Fruit fly (Drosophila melanogaster) whole organism, embryonic: ENCODE measurements around the gene Vps37B.

ENCODE experiments used
- Aef1 ChIP-seq: fragments of 200-800 bp; sonication (Bioruptor generic); IDR thresholded peaks from 3 replicates; pipeline ENCODE4 v1.3.6; 2022; ENCODE audit warnings: missing biosample characterization, missing genetic modification characterization
- Atf6 ChIP-seq: fragments of 200-800 bp; sonication (Bioruptor generic); IDR thresholded peaks from 2 replicates; pipeline ENCODE4 v1.3.6; 2022; ENCODE audit warnings: missing biosample characterization, missing genetic modification characterization
- B-H2 ChIP-seq: fragments of 200-800 bp; sonication (Bioruptor generic); optimal IDR thresholded peaks from 2 replicates; lab custom pipeline; 2018; ENCODE audit warnings: missing biosample characterization, mild to moderate bottlenecking, missing genetic modification characterization
- Blimp-1 ChIP-seq: fragments of 200-800 bp; sonication (Bioruptor generic); optimal IDR thresholded peaks from 3 replicates; lab custom pipeline; 2018; ENCODE audit warnings: missing biosample characterization, missing genetic modification characterization, mild to moderate bottlenecking, moderate library complexity, missing genetic modification reagents
- CG10147 ChIP-seq: fragments of 200-800 bp; sonication (Bioruptor generic); optimal IDR thresholded peaks from 2 replicates; lab custom pipeline; 2019; ENCODE audit warnings: missing biosample characterization, mild to moderate bottlenecking, missing genetic modification characterization, moderate library complexity
- CG10321 ChIP-seq: fragments of 200-800 bp; sonication (Bioruptor generic); IDR thresholded peaks from 2 replicates; pipeline ENCODE4 v1.3.6; 2022; ENCODE audit warnings: missing biosample characterization, missing genetic modification characterization
- CG11696 ChIP-seq: fragments of 200-800 bp; sonication (Bioruptor generic); IDR thresholded peaks from 2 replicates; pipeline ENCODE4 v1.3.6; 2022; ENCODE audit warnings: missing biosample characterization, missing genetic modification characterization
- CG13296 ChIP-seq: fragments of 200-800 bp; sonication (Bioruptor generic); optimal IDR thresholded peaks from 3 replicates; lab custom pipeline; 2018; ENCODE audit warnings: missing biosample characterization, mild to moderate bottlenecking, missing genetic modification characterization
- CG1529 ChIP-seq: fragments of 200-800 bp; sonication (Bioruptor generic); optimal IDR thresholded peaks from 3 replicates; lab custom pipeline; 2018; ENCODE audit warnings: missing biosample characterization, missing genetic modification characterization
- CG1792 ChIP-seq: fragments of 200-800 bp; sonication (Bioruptor generic); optimal IDR thresholded peaks from 2 replicates; lab custom pipeline; 2016; ENCODE audit warnings: missing biosample characterization, missing genetic modification characterization
- CG30431 ChIP-seq: fragments of 200-800 bp; sonication (Bioruptor generic); optimal IDR thresholded peaks from 2 replicates; lab custom pipeline; 2017; ENCODE audit warnings: missing biosample characterization, missing genetic modification characterization
- CG31224 ChIP-seq: fragments of 200-800 bp; sonication (Bioruptor generic); IDR thresholded peaks from 2 replicates; pipeline ENCODE4 v1.3.6; 2022; ENCODE audit warnings: missing biosample characterization, missing genetic modification characterization
- CG3163 ChIP-seq: fragments of 200-800 bp; sonication (Bioruptor generic); optimal IDR thresholded peaks from 3 replicates; lab custom pipeline; 2016; ENCODE audit warnings: missing biosample characterization, missing genetic modification characterization
- CG3407 ChIP-seq: fragments of 200-800 bp; sonication (Bioruptor generic); optimal IDR thresholded peaks from 2 replicates; lab custom pipeline; 2018; ENCODE audit warnings: missing biosample characterization, mild to moderate bottlenecking, missing genetic modification characterization
- CG42726 ChIP-seq: fragments of 200-800 bp; sonication (Bioruptor generic); IDR thresholded peaks from 2 replicates; pipeline ENCODE4 v1.3.6; 2022; ENCODE audit warnings: missing biosample characterization, missing genetic modification characterization; ENCODE audit not compliant: partially characterized antibody
- CG4360 ChIP-seq: fragments of 200-800 bp; sonication (Bioruptor generic); IDR thresholded peaks from 2 replicates; pipeline ENCODE4 v1.3.6; 2022; ENCODE audit warnings: missing biosample characterization, missing genetic modification characterization
- CG4404 ChIP-seq: fragments of 200-800 bp; sonication (Bioruptor generic); IDR thresholded peaks from 2 replicates; pipeline ENCODE4 v1.3.6; 2022; ENCODE audit warnings: missing biosample characterization, missing genetic modification characterization
- CG4617 ChIP-seq: fragments of 200-800 bp; sonication (Bioruptor generic); optimal IDR thresholded peaks from 3 replicates; lab custom pipeline; 2016; ENCODE audit warnings: missing biosample characterization, missing genetic modification characterization, borderline replicate concordance
- CG4820 ChIP-seq: fragments of 200-800 bp; sonication (Bioruptor generic); optimal IDR thresholded peaks from 3 replicates; lab custom pipeline; 2016; ENCODE audit warnings: missing biosample characterization, missing genetic modification characterization
- CG6175 ChIP-seq: fragments of 200-800 bp; sonication (Bioruptor generic); IDR thresholded peaks from 3 replicates; pipeline ENCODE4 v1.3.6; 2022; ENCODE audit warnings: missing biosample characterization, missing genetic modification characterization
- CG8359 ChIP-seq: fragments of 200-800 bp; sonication (Bioruptor generic); optimal IDR thresholded peaks from 2 replicates; lab custom pipeline; 2017; ENCODE audit warnings: missing biosample characterization, mild to moderate bottlenecking, missing genetic modification characterization, borderline replicate concordance
- CG9932 ChIP-seq: fragments of 200-800 bp; sonication (Bioruptor generic); IDR thresholded peaks from 2 replicates; pipeline ENCODE4 v1.3.6; 2022; ENCODE audit warnings: missing biosample characterization, missing genetic modification characterization
- Dip3 ChIP-seq: fragments of 200-800 bp; sonication (Bioruptor generic); optimal IDR thresholded peaks from 3 replicates; lab custom pipeline; 2016; ENCODE audit warnings: missing biosample characterization, missing genetic modification characterization
- Doc3 ChIP-seq: fragments of 200-800 bp; sonication (Bioruptor generic); IDR thresholded peaks from 3 replicates; pipeline ENCODE4 v1.3.6; 2022; ENCODE audit warnings: missing biosample characterization, missing genetic modification characterization; ENCODE audit not compliant: partially characterized antibody
- E2f1 ChIP-seq: fragments of 200-800 bp; sonication (Bioruptor generic); IDR thresholded peaks from 2 replicates; pipeline ENCODE4 v1.3.6; 2022; ENCODE audit warnings: missing biosample characterization, missing genetic modification characterization
- Elba2 ChIP-seq: fragments of 200-800 bp; sonication (Bioruptor generic); optimal IDR thresholded peaks from 3 replicates; lab custom pipeline; 2016; ENCODE audit warnings: missing biosample characterization, missing genetic modification characterization
- HLH4C ChIP-seq: fragments of 200-800 bp; sonication (Bioruptor generic); IDR thresholded peaks from 3 replicates; pipeline ENCODE4 v1.3.6; 2022; ENCODE audit warnings: missing biosample characterization, missing genetic modification characterization; ENCODE audit not compliant: partially characterized antibody
- Hand ChIP-seq: fragments of 200-800 bp; sonication (Bioruptor generic); optimal IDR thresholded peaks from 2 replicates; lab custom pipeline; 2017; ENCODE audit warnings: mild to moderate bottlenecking, missing biosample characterization, missing genetic modification reagents, missing genetic modification characterization
- MESR4 ChIP-seq: fragments of 200-800 bp; sonication (Bioruptor generic); optimal IDR thresholded peaks from 2 replicates; lab custom pipeline; 2018; ENCODE audit warnings: missing biosample characterization, mild to moderate bottlenecking, missing genetic modification characterization, moderate library complexity
- MTF-1 ChIP-seq: fragments of 200-800 bp; sonication (Bioruptor generic); optimal IDR thresholded peaks from 2 replicates; lab custom pipeline; 2018; ENCODE audit warnings: missing biosample characterization, mild to moderate bottlenecking, missing genetic modification characterization, borderline replicate concordance
- Oaz ChIP-seq: fragments of 200-800 bp; sonication (Bioruptor generic); IDR thresholded peaks from 2 replicates; pipeline ENCODE4 v1.3.6; 2022; ENCODE audit warnings: missing biosample characterization, missing genetic modification characterization
- Oli ChIP-seq: fragments of 200-800 bp; sonication (Bioruptor generic); optimal IDR thresholded peaks from 2 replicates; lab custom pipeline; 2018; ENCODE audit warnings: missing biosample characterization, mild to moderate bottlenecking, missing genetic modification characterization, moderate library complexity
- Optix ChIP-seq: fragments of 200-800 bp; sonication (Bioruptor generic); IDR thresholded peaks from 3 replicates; pipeline ENCODE4 v1.3.6; 2022; ENCODE audit warnings: missing biosample characterization, missing genetic modification characterization
- Poxn ChIP-seq: fragments of 200-800 bp; sonication (Bioruptor generic); IDR thresholded peaks from 2 replicates; pipeline ENCODE4 v1.3.6; 2022; ENCODE audit warnings: missing biosample characterization, missing genetic modification characterization
- Scr ChIP-seq: fragments of 200-800 bp; sonication (Bioruptor generic); IDR thresholded peaks from 2 replicates; pipeline ENCODE4 v1.3.6; 2022; ENCODE audit warnings: missing biosample characterization, missing genetic modification characterization; ENCODE audit not compliant: partially characterized antibody
- az2 ChIP-seq: fragments of 200-800 bp; sonication (Bioruptor generic); optimal IDR thresholded peaks from 3 replicates; lab custom pipeline; 2016; ENCODE audit warnings: missing biosample characterization, missing genetic modification characterization
- cg ChIP-seq: fragments of 200-800 bp; sonication (Bioruptor generic); optimal IDR thresholded peaks from 3 replicates; lab custom pipeline; 2019; ENCODE audit warnings: missing biosample characterization, mild to moderate bottlenecking, missing genetic modification characterization, moderate library complexity
- chinmo ChIP-seq: fragments of 200-800 bp; sonication (Bioruptor generic); IDR thresholded peaks from 4 replicates; pipeline ENCODE4 v1.3.6; 2022; ENCODE audit warnings: missing biosample characterization, missing genetic modification characterization; ENCODE audit not compliant: partially characterized antibody
- disco-r ChIP-seq: fragments of 200-800 bp; sonication (Bioruptor generic); optimal IDR thresholded peaks from 2 replicates; lab custom pipeline; 2016; ENCODE audit warnings: missing biosample characterization, missing genetic modification characterization
- gcm ChIP-seq: fragments of 200-800 bp; sonication (Bioruptor generic); optimal IDR thresholded peaks from 2 replicates; lab custom pipeline; 2019; ENCODE audit warnings: missing biosample characterization, mild to moderate bottlenecking, missing genetic modification characterization, moderate library complexity
- grn ChIP-seq: fragments of 200-800 bp; sonication (Bioruptor generic); optimal IDR thresholded peaks from 3 replicates; lab custom pipeline; 2017; ENCODE audit warnings: missing biosample characterization, missing genetic modification characterization
- her ChIP-seq: fragments of 200-800 bp; sonication (Bioruptor generic); optimal IDR thresholded peaks from 2 replicates; lab custom pipeline; 2016; ENCODE audit warnings: missing biosample characterization, missing genetic modification characterization
- jigr1 ChIP-seq: fragments of 200-800 bp; sonication (Bioruptor generic); IDR thresholded peaks from 3 replicates; pipeline ENCODE4 v1.3.6; 2022; ENCODE audit warnings: missing biosample characterization, missing genetic modification characterization
- luna ChIP-seq: fragments of 200-800 bp; sonication (Bioruptor generic); optimal IDR thresholded peaks from 2 replicates; lab custom pipeline; 2016; ENCODE audit warnings: missing biosample characterization, missing genetic modification characterization
- so ChIP-seq: fragments of 200-800 bp; sonication (Bioruptor generic); IDR thresholded peaks from 3 replicates; pipeline ENCODE4 v1.3.6; 2022; ENCODE audit warnings: missing biosample characterization, missing genetic modification characterization
- sr ChIP-seq: fragments of 200-800 bp; sonication (Bioruptor generic); IDR thresholded peaks from 3 replicates; pipeline ENCODE4 v1.3.6; 2022; ENCODE audit warnings: missing biosample characterization, missing genetic modification characterization
- ssp ChIP-seq: fragments of 200-800 bp; sonication (Bioruptor generic); IDR thresholded peaks from 2 replicates; pipeline ENCODE4 v1.3.6; 2022; ENCODE audit warnings: missing biosample characterization, missing genetic modification characterization
- tna ChIP-seq: fragments of 200-800 bp; sonication (Bioruptor generic); IDR thresholded peaks from 2 replicates; pipeline ENCODE4 v1.3.6; 2022; ENCODE audit warnings: missing biosample characterization, missing genetic modification characterization; ENCODE audit not compliant: partially characterized antibody
- vfl ChIP-seq: fragments of 200-800 bp; sonication (Bioruptor generic); optimal IDR thresholded peaks from 2 replicates; lab custom pipeline; 2016; ENCODE audit warnings: missing biosample characterization, missing genetic modification characterization

Vps37B gene

DNA sequence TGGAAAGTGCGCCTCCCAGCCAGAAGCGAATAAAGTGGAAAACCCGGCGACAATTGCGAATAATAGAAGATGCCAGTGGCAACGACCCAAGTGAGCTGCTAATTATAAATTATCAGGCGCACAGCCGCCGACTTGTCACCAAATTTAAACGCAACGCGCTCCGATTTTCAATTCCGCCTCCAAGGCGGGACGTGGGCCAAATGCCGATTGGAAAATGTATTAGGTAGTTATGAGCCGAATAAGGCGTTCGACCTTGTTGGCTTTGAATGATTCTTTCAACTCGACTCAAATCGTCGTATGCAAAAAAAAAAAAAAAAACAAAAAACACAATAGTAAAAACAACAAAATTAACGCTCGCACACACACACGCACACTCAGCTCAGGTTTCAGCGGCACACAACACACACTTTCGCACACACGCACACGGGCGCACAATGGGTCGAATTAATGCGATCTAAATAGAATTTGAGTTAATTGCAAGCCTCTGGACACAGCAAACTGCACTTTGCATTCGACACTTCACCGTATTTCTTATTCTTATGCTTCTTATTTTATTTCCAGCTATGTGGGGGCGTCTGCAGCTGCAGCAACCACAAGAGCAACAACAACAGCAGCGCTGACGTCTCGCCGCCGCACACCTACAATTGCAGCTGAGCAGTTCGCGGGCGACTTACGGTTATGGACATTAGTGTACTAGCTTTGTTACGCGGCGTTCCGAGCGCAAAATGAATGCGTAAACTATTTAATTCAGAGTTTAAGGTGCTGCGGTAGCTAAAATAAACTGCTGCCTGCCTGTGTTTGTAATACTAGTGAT, 5.6 kb downstream of the Vps37B start:
- TF ChIP-seq so (GFP tag; lab: Robert Waterston, UW) (peak; percentile 21; the same call in 1 of the 3 replicates), Hand (peak; percentile 20), sr (GFP tag; lab: Robert Waterston, UW) (peak; percentile 31; the same call in 1 of the 3 replicates), CG42726 (GFP tag; lab: Robert Waterston, UW) (no peak), CG13296 (GFP tag; lab: Kevin White, UChicago) (peak; percentile 19), ssp (no peak), chinmo (GFP tag; lab: Robert Waterston, UW) (0 out of 4 replicates have a peak, but pooled peaks have one; percentile 8), tna (GFP tag; lab: Robert Waterston, UW) (0 out of 2 replicates have a peak, but pooled peaks have one; percentile 10), Elba2 (GFP tag; lab: Kevin White, UChicago) (peak; percentile 17), jigr1 (GFP tag; lab: Robert Waterston, UW) (no peak), MESR4 (GFP tag; lab: Kevin White, UChicago) (peak; percentile 84), Atf6 (GFP tag; lab: Robert Waterston, UW) (no peak; the same call in 1 of the 2 replicates), CG11696 (GFP tag; lab: Robert Waterston, UW) (no peak), Oaz (no peak), CG1529 (peak; percentile 7), cg (GFP tag; lab: Kevin White, UChicago) (peak; percentile 78), CG4617 (GFP tag; lab: Kevin White, UChicago) (peak; percentile 49), luna (GFP tag; lab: Kevin White, UChicago) (no peak), CG31224 (peak; percentile 71), CG4360 (peak; percentile 93), CG3407 (GFP tag; lab: Kevin White, UChicago) (no peak), HLH4C (GFP tag; lab: Robert Waterston, UW) (no peak), gcm (GFP tag; lab: Kevin White, UChicago) (no peak), Poxn (GFP tag; lab: Robert Waterston, UW) (no peak)
- TF ChIP-seq, all 482 proteins: peak for 13

- TF ChIP-seq CG30431 (GFP tag; lab: Kevin White, UChicago), result peak; percentile 35
- no peak for TF ChIP-seq CG8359 (GFP tag; lab: Kevin White, UChicago)
- TF ChIP-seq ssp, result peak; percentile 76
- TF ChIP-seq Dip3 (GFP tag; lab: Kevin White, UChicago), result peak; percentile 64
- no peak for TF ChIP-seq Blimp-1 (GFP tag; lab: Kevin White, UChicago)
- peak; percentile 93 for TF ChIP-seq Doc3 (GFP tag; lab: Robert Waterston, UW)
- TF ChIP-seq CG10321 (GFP tag; lab: Robert Waterston, UW), result no peak
- no peak for TF ChIP-seq CG10147
- TF ChIP-seq CG4404 (GFP tag; lab: Robert Waterston, UW), result peak; percentile 74
- TF ChIP-seq CG1792, result peak; percentile 14
- TF ChIP-seq CG3163, result peak; percentile 36
- TF ChIP-seq vfl, result peak; percentile 67
- peak; percentile 39; the same call in 2 of the 3 replicates for TF ChIP-seq Optix (GFP tag; lab: Robert Waterston, UW)
- TF ChIP-seq az2 (GFP tag; lab: Kevin White, UChicago), result peak; percentile 66
- peak; percentile 44 for TF ChIP-seq CG4820
- TF ChIP-seq MTF-1 (GFP tag; lab: Kevin White, UChicago), result no peak
- TF ChIP-seq CG9932, result peak; percentile 91
- TF ChIP-seq Oli (tag; lab: Kevin White, UChicago), result no peak
- peak; percentile 70 for TF ChIP-seq Aef1
- TF ChIP-seq grn (GFP tag; lab: Kevin White, UChicago), result no peak
- no peak for TF ChIP-seq disco-r
- TF ChIP-seq CG6175 (GFP tag; lab: Robert Waterston, UW), result peak; percentile 48; the same call in 1 of the 3 replicates
- TF ChIP-seq Scr (GFP tag; lab: Robert Waterston, UW), result peak; percentile 97
- no peak for TF ChIP-seq B-H2
- TF ChIP-seq E2f1 (GFP tag; lab: Robert Waterston, UW), result peak; percentile 62; the same call in 1 of the 2 replicates
- no peak for TF ChIP-seq her (GFP tag; lab: Kevin White, UChicago)
Measured at dm6 chr3R:5232197-5232607, 6.2 kb downstream of the Vps37B start, which contains the start of the genes Kat60 and Mms19. Gene Kat60 (minus strand): TSS chr3R:5232209. Gene Mms19 (plus strand): TSS chr3R:5232543.
